Fruit fly (Drosophila melanogaster): Measurements from ENCODE around the gene rudhira.

Gene rudhira

DNA sequence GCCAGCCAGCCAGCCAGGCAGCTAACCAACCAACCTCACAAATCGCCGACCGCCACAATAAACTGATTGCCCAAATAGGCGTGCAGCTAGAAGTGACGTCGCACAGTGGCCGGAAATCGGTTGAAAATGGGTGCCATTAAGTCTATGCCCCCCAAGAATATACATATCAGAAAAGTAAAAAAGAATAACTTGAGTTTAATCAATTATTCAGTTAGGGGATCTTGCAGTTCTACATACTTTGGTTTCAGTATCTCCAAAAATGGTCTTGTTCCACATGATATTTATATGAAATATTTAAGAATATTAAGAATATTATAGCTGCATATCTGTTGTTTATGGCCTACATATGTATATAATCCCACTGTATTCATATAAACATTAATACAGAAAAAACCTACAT lies 68.7 kb downstream of the rudhira start (continued):
- TF ChIP-seq her (GFP tag; optimal IDR thresholded peaks at IDR 0.05) (no peak), Myb (GFP tag; optimal IDR thresholded peaks at IDR 0.05) (no peak), Trl (optimal IDR thresholded peaks at IDR 0.05) (no peak), Trl (GFP tag; optimal IDR thresholded peaks at IDR 0.05) (no peak), CG3847 (GFP tag; IDR thresholded peaks at IDR 0.05) (peak; percentile 48), Scr (GFP tag; IDR thresholded peaks at IDR 0.05; ENCODE audit: partially characterized antibody) (no peak), cas (GFP tag; IDR thresholded peaks at IDR 0.05) (no peak), CG8388 (GFP tag; optimal IDR thresholded peaks at IDR 0.05) (peak; percentile 17), Nf-YA (GFP tag; IDR thresholded peaks at IDR 0.05) (no peak), HmgD (GFP tag; optimal IDR thresholded peaks at IDR 0.05) (no peak), HmgZ (tag; optimal IDR thresholded peaks at IDR 0.05) (no peak), Neu2 (GFP tag; optimal IDR thresholded peaks at IDR 0.05; ENCODE audit: borderline replicate concordance) (no peak), z (GFP tag; IDR thresholded peaks at IDR 0.05) (no peak), CG14441 (GFP tag; IDR thresholded peaks at IDR 0.05) (no peak), sens-2 (GFP tag; IDR thresholded peaks at IDR 0.05) (no peak), CG3407 (GFP tag; optimal IDR thresholded peaks at IDR 0.05) (peak; percentile 0), ham (GFP tag; IDR thresholded peaks at IDR 0.05) (no peak), yki (optimal IDR thresholded peaks at IDR 0.05) (no peak), sc (optimal IDR thresholded peaks at IDR 0.05) (no peak), sc (GFP tag; optimal IDR thresholded peaks at IDR 0.05) (no peak), pb (GFP tag; optimal IDR thresholded peaks at IDR 0.05) (no peak), cad (GFP tag; optimal IDR thresholded peaks at IDR 0.05) (no peak), CG10654 (GFP tag; optimal IDR thresholded peaks at IDR 0.05) (no peak), h (optimal IDR thresholded peaks at IDR 0.05) (no peak), crc (GFP tag; optimal IDR thresholded peaks at IDR 0.05) (no peak), CG17912 (GFP tag; optimal IDR thresholded peaks at IDR 0.05) (no peak), CG15601 (tag; optimal IDR thresholded peaks at IDR 0.05) (no peak), Dip3 (GFP tag; optimal IDR thresholded peaks at IDR 0.05) (peak; percentile 10), CG34422 (GFP tag; IDR thresholded peaks at IDR 0.05) (no peak), CG5180 (GFP tag; optimal IDR thresholded peaks at IDR 0.05) (peak; percentile 19), CG6854 (GFP tag; optimal IDR thresholded peaks at IDR 0.05) (peak; percentile 24), en (GFP tag; optimal IDR thresholded peaks at IDR 0.05) (no peak), zfh1 (GFP tag; IDR thresholded peaks at IDR 0.05) (no peak), jumu (GFP tag; optimal IDR thresholded peaks at IDR 0.05) (no peak), CG3838 (GFP tag; optimal IDR thresholded peaks at IDR 0.05) (no peak), slp2 (GFP tag; optimal IDR thresholded peaks at IDR 0.05) (no peak), CG15011 (GFP tag; optimal IDR thresholded peaks at IDR 0.05) (no peak), CG9727 (GFP tag; optimal IDR thresholded peaks at IDR 0.05) (no peak), eve (GFP tag; optimal IDR thresholded peaks at IDR 0.05) (no peak), CG9437 (GFP tag; optimal IDR thresholded peaks at IDR 0.05) (peak; percentile 16), CG13287 (GFP tag; IDR thresholded peaks at IDR 0.05; ENCODE audit: partially characterized antibody) (no peak), Dip2 (GFP tag; IDR thresholded peaks at IDR 0.05) (no peak), Max (GFP tag; optimal IDR thresholded peaks at IDR 0.05) (no peak), Mes4 (GFP tag; optimal IDR thresholded peaks at IDR 0.05) (no peak), shn (GFP tag; optimal IDR thresholded peaks at IDR 0.05) (no peak), CG4424 (GFP tag; optimal IDR thresholded peaks at IDR 0.05) (no peak), CG32767 (GFP tag; IDR thresholded peaks at IDR 0.05) (no peak), ato (GFP tag; IDR thresholded peaks at IDR 0.05; ENCODE audit: partially characterized antibody) (no peak), stwl (tag; optimal IDR thresholded peaks at IDR 0.05) (no peak), CG4854 (GFP tag; optimal IDR thresholded peaks at IDR 0.05) (no peak), cwo (GFP tag; optimal IDR thresholded peaks at IDR 0.05) (peak; percentile 46), pho (GFP tag; optimal IDR thresholded peaks at IDR 0.05) (no peak), CG42726 (GFP tag; IDR thresholded peaks at IDR 0.05; ENCODE audit: partially characterized antibody) (no peak), GATAe (GFP tag; conservative IDR thresholded peaks at IDR 0.05) (no peak)

Data from whole organism, embryonic.